Fruit fly (Drosophila melanogaster): ENCODE measurements around the gene Myo61F.

- TF ChIP-seq CG12605 (GFP tag; IDR thresholded peaks at IDR 0.05) (no peak), Pif1A (GFP tag; optimal IDR thresholded peaks at IDR 0.05) (no peak)
Measured at dm6 chr3L:1318241-1318640, at the start of gene Myo61F.

Measured in whole organism, pupa.